Worm (Caenorhabditis elegans) whole organism, young adult: ENCODE data around the gene grd-12.

Experiments used
- B0035.1 ChIP-seq: sonication (generic microtip); optimal IDR thresholded peaks from 2 replicates; lab custom pipeline; 2016; ENCODE audit warnings: missing genetic modification characterization, mild to moderate bottlenecking, missing compliant biosample characterization, missing genotype, missing genetic modification reagents
- C06A6.2 ChIP-seq: fragments of 200-800 bp; sonication (Bioruptor generic); conservative IDR thresholded peaks from 2 replicates; pipeline ENCODE4 v1.3.6; 2022; ENCODE audit warnings: missing genetic modification characterization, missing compliant biosample characterization
- C17E4.6 ChIP-seq: fragments of 200-800 bp; sonication (Bioruptor generic); IDR thresholded peaks from 2 replicates; pipeline ENCODE4 v1.3.6; 2022; ENCODE audit warnings: missing genetic modification reagents, missing genetic modification characterization, missing compliant biosample characterization
- F23B12.7 ChIP-seq: sonication (generic microtip); optimal IDR thresholded peaks from 2 replicates; lab custom pipeline; 2017; ENCODE audit warnings: missing genetic modification characterization, mild to moderate bottlenecking, missing compliant biosample characterization, antibody characterized with exemption, moderate library complexity; ENCODE audit not compliant: insufficient read depth
- F33H1.4 ChIP-seq: fragments of 200-800 bp; sonication (Bioruptor generic); IDR thresholded peaks from 2 replicates; pipeline ENCODE4 v1.3.6; 2022; ENCODE audit warnings: missing genetic modification reagents, missing genetic modification characterization, missing compliant biosample characterization
- F39B2.1 ChIP-seq: fragments of 200-800 bp; sonication (Bioruptor generic); IDR thresholded peaks from 2 replicates; pipeline ENCODE4 v1.3.6; 2022; ENCODE audit warnings: missing genetic modification reagents, missing genetic modification characterization, missing compliant biosample characterization
- F55B11.4 ChIP-seq: sonication (generic microtip); optimal IDR thresholded peaks from 2 replicates; lab custom pipeline; 2016; ENCODE audit warnings: missing compliant biosample characterization, missing genetic modification characterization, borderline replicate concordance; ENCODE audit not compliant: insufficient read depth
- K12H6.12 ChIP-seq: fragments of 200-800 bp; sonication (Bioruptor generic); optimal IDR thresholded peaks from 2 replicates; lab custom pipeline; 2018; ENCODE audit warnings: mild to moderate bottlenecking, missing genetic modification characterization, missing compliant biosample characterization
- T07F8.4 ChIP-seq: sonication (generic microtip); optimal IDR thresholded peaks from 2 replicates; lab custom pipeline; 2016; ENCODE audit warnings: mild to moderate bottlenecking, missing genetic modification characterization, moderate library complexity, missing compliant biosample characterization
- Y53G8AR.9 ChIP-seq: fragments of 200-800 bp; sonication (Bioruptor generic); conservative IDR thresholded peaks from 2 replicates; pipeline ENCODE4 v1.3.6; 2022; ENCODE audit warnings: missing genetic modification reagents, missing genetic modification characterization, missing compliant biosample characterization
- ZK185.1 ChIP-seq: sonication (generic microtip); optimal IDR thresholded peaks from 2 replicates; lab custom pipeline; 2016; ENCODE audit warnings: mild to moderate bottlenecking, missing genetic modification characterization, missing compliant biosample characterization; ENCODE audit not compliant: poor library complexity, severe bottlenecking
- aptf-3 ChIP-seq: fragments of 200-800 bp; sonication (Bioruptor generic); IDR thresholded peaks from 2 replicates; pipeline ENCODE4 v1.3.6; 2022; ENCODE audit warnings: missing genetic modification characterization, missing compliant biosample characterization
- atf-7 ChIP-seq: sonication (generic microtip); optimal IDR thresholded peaks from 2 replicates; lab custom pipeline; 2017; ENCODE audit warnings: mild to moderate bottlenecking, missing genetic modification characterization, missing compliant biosample characterization
- bed-1 ChIP-seq: fragments of 200-800 bp; sonication (Bioruptor generic); IDR thresholded peaks from 2 replicates; pipeline ENCODE4 v1.3.6; 2022; ENCODE audit warnings: missing genetic modification reagents, missing genetic modification characterization, missing compliant biosample characterization
- ceh-79 ChIP-seq: sonication (generic microtip); optimal IDR thresholded peaks from 2 replicates; lab custom pipeline; 2017; ENCODE audit warnings: mild to moderate bottlenecking, missing genetic modification characterization, missing compliant biosample characterization
- dox-1 ChIP-seq: fragments of 200-800 bp; sonication (Bioruptor generic); IDR thresholded peaks from 2 replicates; pipeline ENCODE4 v1.3.6; 2022; ENCODE audit warnings: missing genetic modification reagents, missing genetic modification characterization, missing compliant biosample characterization
- egrh-3 ChIP-seq: fragments of 200-800 bp; sonication (Bioruptor generic); IDR thresholded peaks from 2 replicates; pipeline ENCODE4 v1.3.6; 2022; ENCODE audit warnings: missing genetic modification reagents, missing genetic modification characterization, missing compliant biosample characterization
- ets-4 ChIP-seq: fragments of 200-800 bp; sonication (Bioruptor generic); optimal IDR thresholded peaks from 2 replicates; lab custom pipeline; 2018; ENCODE audit warnings: mild to moderate bottlenecking, missing genetic modification characterization, missing compliant biosample characterization
- hlh-12 ChIP-seq: sonication (generic microtip); optimal IDR thresholded peaks from 2 replicates; lab custom pipeline; 2016; ENCODE audit warnings: missing genetic modification characterization, missing compliant biosample characterization
- hmg-20 ChIP-seq: fragments of 200-800 bp; sonication (Bioruptor generic); IDR thresholded peaks from 2 replicates; pipeline ENCODE4 v1.3.6; 2022; ENCODE audit warnings: missing genetic modification reagents, missing genetic modification characterization, missing compliant biosample characterization
- lsy-27 ChIP-seq: sonication (generic microtip); optimal IDR thresholded peaks from 2 replicates; lab custom pipeline; 2017; ENCODE audit warnings: missing genetic modification characterization, mild to moderate bottlenecking, missing compliant biosample characterization, antibody characterized with exemption, missing genotype, borderline replicate concordance; ENCODE audit not compliant: insufficient read depth
- madf-10 ChIP-seq: sonication (generic microtip); optimal IDR thresholded peaks from 2 replicates; lab custom pipeline; 2016; ENCODE audit warnings: mild to moderate bottlenecking, missing genetic modification characterization, missing compliant biosample characterization
- madf-3 ChIP-seq: fragments of 200-800 bp; sonication (Bioruptor generic); IDR thresholded peaks from 2 replicates; pipeline ENCODE4 v1.3.6; 2022; ENCODE audit warnings: missing genetic modification reagents, missing genetic modification characterization, missing compliant biosample characterization
- mel-28 ChIP-seq: sonication (generic microtip); optimal IDR thresholded peaks from 2 replicates; lab custom pipeline; 2016; ENCODE audit warnings: borderline replicate concordance, mild to moderate bottlenecking, missing genetic modification characterization, missing compliant biosample characterization
- mxl-1 ChIP-seq: sonication (generic microtip); optimal IDR thresholded peaks from 2 replicates; lab custom pipeline; 2016; ENCODE audit warnings: missing genetic modification characterization, missing compliant biosample characterization
- nfya-2 ChIP-seq: fragments of 200-800 bp; sonication (Bioruptor generic); IDR thresholded peaks from 2 replicates; pipeline ENCODE4 v1.3.6; 2022; ENCODE audit warnings: missing genetic modification reagents, missing genetic modification characterization, missing compliant biosample characterization
- nfyb-1 ChIP-seq: fragments of 200-800 bp; sonication (Bioruptor generic); IDR thresholded peaks from 2 replicates; pipeline ENCODE4 v1.3.6; 2022; ENCODE audit warnings: missing genetic modification reagents, missing genetic modification characterization, missing compliant biosample characterization
- rcor-1 ChIP-seq: fragments of 200-800 bp; sonication (Bioruptor generic); IDR thresholded peaks from 2 replicates; pipeline ENCODE4 v1.3.6; 2022; ENCODE audit warnings: missing genetic modification reagents, missing genetic modification characterization, missing compliant biosample characterization
- sea-2 ChIP-seq: fragments of 200-800 bp; sonication (Bioruptor generic); IDR thresholded peaks from 2 replicates; pipeline ENCODE4 v1.3.6; 2022; ENCODE audit warnings: missing genetic modification characterization, missing compliant biosample characterization
- snpc-1.3 ChIP-seq: sonication (generic microtip); optimal IDR thresholded peaks from 2 replicates; lab custom pipeline; 2017; ENCODE audit warnings: missing genetic modification characterization, mild to moderate bottlenecking, missing compliant biosample characterization, antibody characterized with exemption, moderate library complexity, missing genotype, missing genetic modification reagents; ENCODE audit not compliant: insufficient read depth
- snpc-3.4 ChIP-seq: sonication (generic microtip); optimal IDR thresholded peaks from 2 replicates; lab custom pipeline; 2017; ENCODE audit warnings: missing genetic modification characterization, mild to moderate bottlenecking, missing compliant biosample characterization, antibody characterized with exemption, moderate library complexity, missing genotype, missing genetic modification reagents
- zim-3 ChIP-seq: sonication (generic microtip); optimal IDR thresholded peaks from 2 replicates; lab custom pipeline; 2017; ENCODE audit warnings: mild to moderate bottlenecking, missing genetic modification characterization, moderate library complexity, missing compliant biosample characterization
- ztf-25 ChIP-seq: fragments of 200-800 bp; sonication (Bioruptor generic); IDR thresholded peaks from 2 replicates; pipeline ENCODE4 v1.3.6; 2022; ENCODE audit warnings: missing genetic modification reagents, missing genetic modification characterization, missing compliant biosample characterization
- ztf-28 ChIP-seq: fragments of 200-800 bp; sonication (Bioruptor generic); IDR thresholded peaks from 2 replicates; pipeline ENCODE4 v1.3.6; 2022; ENCODE audit warnings: missing genetic modification reagents, missing genetic modification characterization, missing compliant biosample characterization
- ztf-3 ChIP-seq: fragments of 200-800 bp; sonication (Bioruptor generic); optimal IDR thresholded peaks from 2 replicates; lab custom pipeline; 2018; ENCODE audit warnings: mild to moderate bottlenecking, missing genetic modification characterization, missing compliant biosample characterization

grd-12 gene

DNA sequence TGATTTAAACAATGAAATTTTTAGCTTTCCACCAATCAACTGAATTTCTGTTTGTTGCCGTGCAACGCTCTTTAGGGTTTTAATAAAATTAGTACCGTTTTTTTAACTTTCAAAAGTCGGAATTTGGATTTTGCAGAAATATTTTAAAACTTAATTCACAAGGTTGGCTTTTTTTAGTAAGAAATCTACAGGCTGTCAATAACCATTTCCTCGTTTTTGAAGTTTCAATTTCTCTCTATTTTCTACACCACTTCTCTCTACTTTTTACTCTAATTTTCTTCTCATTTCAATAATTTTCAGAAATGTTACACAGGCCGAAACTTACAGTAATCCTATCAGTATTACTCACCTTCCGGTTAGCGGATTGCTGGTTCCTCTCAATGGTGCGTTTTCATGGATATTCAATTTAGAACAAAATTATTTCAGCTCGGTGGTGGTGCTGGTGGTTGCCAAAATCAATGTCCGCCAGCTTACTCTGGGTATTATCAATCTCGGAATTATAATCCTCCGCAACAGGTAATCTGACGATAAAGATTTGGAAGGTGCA, at the start of gene grd-12, which contains the start of gene F02D8.1:
Gene grd-12 (plus strand): TSS at position 301 of the 547 bp plus-strand sequence.
Gene F02D8.1 (minus strand): TSS at position 497 of the 547 bp plus-strand sequence.
- no peak for TF ChIP-seq ztf-28 (GFP tag; lab: Robert Waterston, UW)
- no peak for TF ChIP-seq Y53G8AR.9 (GFP tag; lab: Robert Waterston, UW)
- no peak for TF ChIP-seq hlh-12 (tag; lab: Kevin White, UChicago)
- TF ChIP-seq ceh-79 (tag; lab: Kevin White, UChicago) = no peak
- no peak for TF ChIP-seq B0035.1 (tag; lab: Kevin White, UChicago)
- no peak for TF ChIP-seq T07F8.4 (tag; lab: Kevin White, UChicago)
- TF ChIP-seq zim-3 (tag; lab: Kevin White, UChicago) = no peak
- no peak for TF ChIP-seq snpc-3.4 (tag; lab: Kevin White, UChicago)
- TF ChIP-seq sea-2 (GFP tag; lab: Robert Waterston, UW) = no peak
- no peak for TF ChIP-seq mxl-1
- TF ChIP-seq snpc-1.3 (tag; lab: Kevin White, UChicago) = no peak
- no peak for TF ChIP-seq atf-7 (tag; lab: Kevin White, UChicago)
- no peak for TF ChIP-seq madf-10 (tag; lab: Kevin White, UChicago)
- TF ChIP-seq, all 124 proteins: peak for 0

DNA sequence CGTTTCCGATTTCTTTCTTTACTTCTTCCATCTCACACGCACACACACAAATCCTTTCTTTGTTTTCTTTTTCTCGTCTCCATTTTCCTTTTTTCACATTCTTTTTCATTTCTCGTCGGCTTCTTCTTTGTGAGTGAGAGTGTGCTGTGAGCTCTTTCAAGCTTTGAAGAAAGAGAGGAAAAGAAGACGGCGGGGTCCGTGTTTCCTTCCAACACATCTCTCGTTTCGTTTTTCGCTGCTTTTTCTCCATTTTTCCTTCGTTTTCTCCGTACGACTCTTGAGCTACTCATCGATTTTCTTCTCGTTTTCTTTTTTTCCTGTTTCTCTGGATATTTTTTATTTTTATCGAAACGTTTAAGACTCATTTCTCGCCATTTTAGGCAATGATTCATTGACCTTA, 48.1 kb upstream of the grd-12 start:
- no peak for TF ChIP-seq ceh-79 (tag; lab: Kevin White, UChicago)
- TF ChIP-seq K12H6.12 (tag; lab: Kevin White, UChicago) = peak; percentile 21
- no peak for TF ChIP-seq ztf-25 (GFP tag; lab: Robert Waterston, UW)

DNA sequence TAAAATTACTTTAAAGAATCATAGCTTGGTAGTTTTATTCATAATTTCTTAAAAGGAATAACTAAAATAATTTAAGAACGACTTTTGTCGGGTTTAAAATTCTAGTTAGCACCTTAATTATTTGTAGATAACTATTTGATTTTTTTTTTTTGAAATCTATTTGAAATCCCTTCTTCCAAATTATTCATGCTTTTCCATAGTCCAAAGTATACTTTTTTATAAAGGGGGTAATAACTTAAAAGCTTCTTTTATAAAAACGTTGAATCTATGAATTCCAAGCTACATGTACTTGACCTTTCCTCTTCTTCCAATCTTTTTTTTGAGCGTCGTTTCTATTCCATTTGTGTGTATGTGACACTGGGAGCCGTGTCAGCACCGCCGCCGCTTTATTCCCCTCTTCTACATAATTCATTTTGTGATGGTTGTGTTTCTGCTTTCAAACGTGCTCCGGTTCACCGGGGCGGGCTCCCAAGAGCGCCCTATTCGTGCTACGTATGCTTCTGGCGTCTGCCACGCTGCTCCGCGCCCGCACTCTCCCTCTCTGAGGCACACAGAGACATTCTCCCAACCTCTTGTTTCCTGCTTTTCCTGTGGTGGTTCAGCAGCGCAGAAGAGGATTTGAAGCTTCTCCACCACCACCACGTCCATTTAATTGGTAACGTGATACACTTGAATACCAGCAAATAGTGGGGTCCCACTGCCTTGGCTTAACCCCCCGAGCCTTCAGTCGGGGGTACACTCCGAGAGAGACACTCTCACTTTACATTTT, 44.7 kb upstream of the grd-12 start:
- TF ChIP-seq F39B2.1 = no peak
- TF ChIP-seq C17E4.6 (GFP tag; lab: Robert Waterston, UW) = no peak
- peak; percentile 57; the same call in 1 of the 2 replicates for TF ChIP-seq aptf-3 (GFP tag; lab: Robert Waterston, UW)
- no peak for TF ChIP-seq nfya-2
- no peak for TF ChIP-seq F33H1.4
- TF ChIP-seq dox-1 = no peak
- no peak for TF ChIP-seq rcor-1 (GFP tag; lab: Robert Waterston, UW)
- TF ChIP-seq F55B11.4 (tag; lab: Kevin White, UChicago) = no peak
- peak; percentile 43; the same call in 1 of the 2 replicates for TF ChIP-seq egrh-3
- no peak for TF ChIP-seq F23B12.7 (tag; lab: Kevin White, UChicago)
- TF ChIP-seq mel-28 (tag; lab: Kevin White, UChicago) = no peak
- no peak for TF ChIP-seq C06A6.2 (GFP tag; lab: Robert Waterston, UW)
- no peak for TF ChIP-seq ets-4 (GFP tag; lab: Kevin White, UChicago)
- TF ChIP-seq madf-3 = no peak
- no peak for TF ChIP-seq ztf-3 (GFP tag; lab: Kevin White, UChicago)
- 0 out of 2 replicates have a peak, but pooled peaks have one; percentile 17 for TF ChIP-seq hmg-20 (GFP tag; lab: Robert Waterston, UW)
- no peak for TF ChIP-seq lsy-27 (tag; lab: Kevin White, UChicago)
- 0 out of 2 replicates have a peak, but pooled peaks have one; percentile 28 for TF ChIP-seq nfyb-1 (GFP tag; lab: Robert Waterston, UW)
- TF ChIP-seq bed-1 (GFP tag; lab: Robert Waterston, UW) = no peak
- TF ChIP-seq ZK185.1 = no peak
